Fruit fly (Drosophila melanogaster) whole organism, embryonic: ENCODE measurements around the gene Dscam2.

Experiments
- CG10431 ChIP-seq: fragments of 200-800 bp; sonication (Bioruptor generic); optimal IDR thresholded peaks from 3 replicates; lab custom pipeline; 2018; ENCODE audit warnings: missing biosample characterization, mild to moderate bottlenecking, missing genetic modification characterization
- CG11696 ChIP-seq: fragments of 200-800 bp; sonication (Bioruptor generic); IDR thresholded peaks from 2 replicates; pipeline ENCODE4 v1.3.6; 2022; ENCODE audit warnings: missing biosample characterization, missing genetic modification characterization
- CG11723 ChIP-seq: fragments of 200-800 bp; sonication (Bioruptor generic); optimal IDR thresholded peaks from 2 replicates; lab custom pipeline; 2017; ENCODE audit warnings: missing biosample characterization, mild to moderate bottlenecking, missing genetic modification characterization
- CG12659 ChIP-seq: fragments of 200-800 bp; sonication (Bioruptor generic); optimal IDR thresholded peaks from 3 replicates; lab custom pipeline; 2017; ENCODE audit warnings: mild to moderate bottlenecking, missing biosample characterization, missing genetic modification reagents, missing genetic modification characterization
- CG15073 ChIP-seq: fragments of 200-800 bp; sonication (Bioruptor generic); optimal IDR thresholded peaks from 2 replicates; lab custom pipeline; 2016; ENCODE audit warnings: missing biosample characterization, missing genetic modification characterization
- CG15514 ChIP-seq: fragments of 200-800 bp; sonication (Bioruptor generic); optimal IDR thresholded peaks from 3 replicates; lab custom pipeline; 2017; ENCODE audit warnings: missing biosample characterization, missing genetic modification characterization, mild to moderate bottlenecking, moderate library complexity, missing genetic modification reagents
- CG15696 ChIP-seq: fragments of 200-800 bp; sonication (Bioruptor generic); optimal IDR thresholded peaks from 2 replicates; lab custom pipeline; 2019; ENCODE audit warnings: missing biosample characterization, mild to moderate bottlenecking, missing genetic modification characterization, moderate library complexity
- CG16813 ChIP-seq: fragments of 200-800 bp; sonication (Bioruptor generic); IDR thresholded peaks from 3 replicates; pipeline ENCODE4 v1.3.6; 2022; ENCODE audit warnings: missing biosample characterization, missing genetic modification characterization; ENCODE audit not compliant: partially characterized antibody
- CG17612 ChIP-seq: fragments of 200-800 bp; sonication (Bioruptor generic); IDR thresholded peaks from 2 replicates; pipeline ENCODE4 v1.3.6; 2022; ENCODE audit warnings: missing biosample characterization, missing genetic modification characterization
- CG17829 ChIP-seq: fragments of 200-800 bp; optimal IDR thresholded peaks from 2 replicates; lab custom pipeline; 2019; ENCODE audit warnings: missing biosample characterization, mild to moderate bottlenecking, missing genetic modification characterization, moderate library complexity
- CG2875 ChIP-seq: fragments of 200-800 bp; sonication (Bioruptor generic); optimal IDR thresholded peaks from 2 replicates; lab custom pipeline; 2017; ENCODE audit warnings: missing biosample characterization, mild to moderate bottlenecking, missing genetic modification characterization, missing genetic modification reagents
- CG32772 ChIP-seq: fragments of 200-800 bp; sonication (Bioruptor generic); IDR thresholded peaks from 2 replicates; pipeline ENCODE4 v1.3.6; 2022; ENCODE audit warnings: missing biosample characterization, missing genetic modification characterization
- CG34376 ChIP-seq: fragments of 200-800 bp; sonication (Bioruptor generic); optimal IDR thresholded peaks from 2 replicates; lab custom pipeline; 2018; ENCODE audit warnings: missing biosample characterization, mild to moderate bottlenecking, missing genetic modification characterization
- CG42726 ChIP-seq: fragments of 200-800 bp; sonication (Bioruptor generic); IDR thresholded peaks from 2 replicates; pipeline ENCODE4 v1.3.6; 2022; ENCODE audit warnings: missing biosample characterization, missing genetic modification characterization; ENCODE audit not compliant: partially characterized antibody
- CG4360 ChIP-seq: fragments of 200-800 bp; sonication (Bioruptor generic); IDR thresholded peaks from 2 replicates; pipeline ENCODE4 v1.3.6; 2022; ENCODE audit warnings: missing biosample characterization, missing genetic modification characterization
- CG43689 ChIP-seq: fragments of 200-800 bp; sonication (Bioruptor generic); IDR thresholded peaks from 2 replicates; pipeline ENCODE4 v1.3.6; 2022; ENCODE audit warnings: missing biosample characterization, missing genetic modification characterization
- CG7839 ChIP-seq: fragments of 200-800 bp; sonication (Bioruptor generic); optimal IDR thresholded peaks from 3 replicates; lab custom pipeline; 2018; ENCODE audit warnings: missing biosample characterization, mild to moderate bottlenecking, missing genetic modification characterization, moderate library complexity
- CG8290 ChIP-seq, 3 experiments: fragments of 200-800 bp; sonication (Bioruptor generic); optimal IDR thresholded peaks; 2 replicates each; lab custom pipeline; 2016 to 2019; ENCODE audit warnings: missing biosample characterization in 3 of 3, missing genetic modification characterization in 3 of 3, mild to moderate bottlenecking in 2 of 3, moderate library complexity in 1 of 3
- Dad ChIP-seq: fragments of 200-800 bp; sonication (Bioruptor generic); optimal IDR thresholded peaks from 3 replicates; lab custom pipeline; 2016; ENCODE audit warnings: missing biosample characterization, missing genetic modification characterization
- Dfd ChIP-seq, 2 experiments: fragments of >200 bp; optimal IDR thresholded peaks; 2 replicates each; lab custom pipeline; 2017; ENCODE audit warnings: missing biosample characterization in 2 of 2, missing genetic modification characterization in 2 of 2
- Hr78 ChIP-seq, 2 experiments: fragments of 200-800 bp in 1 of 2; fragments of >200 bp in 1 of 2; sonication (Bioruptor generic) in 1 of 2; optimal IDR thresholded peaks; 2 replicates each; lab custom pipeline; 2017 to 2019; ENCODE audit warnings: missing biosample characterization in 2 of 2, missing genetic modification characterization in 2 of 2, mild to moderate bottlenecking in 1 of 2, moderate library complexity in 1 of 2
- Jarid2 ChIP-seq: fragments of 200-800 bp; sonication (Bioruptor generic); optimal IDR thresholded peaks from 3 replicates; lab custom pipeline; 2017; ENCODE audit warnings: mild to moderate bottlenecking, missing biosample characterization, missing genetic modification reagents, missing genetic modification characterization
- MTF-1 ChIP-seq: fragments of 200-800 bp; sonication (Bioruptor generic); optimal IDR thresholded peaks from 2 replicates; lab custom pipeline; 2018; ENCODE audit warnings: missing biosample characterization, mild to moderate bottlenecking, missing genetic modification characterization, borderline replicate concordance
- Meics ChIP-seq: fragments of 200-800 bp; sonication (Bioruptor generic); optimal IDR thresholded peaks from 2 replicates; lab custom pipeline; 2017; ENCODE audit warnings: missing biosample characterization, mild to moderate bottlenecking, missing genetic modification characterization
- Pdp1 ChIP-seq, 2 experiments: fragments of 200-800 bp; sonication (Bioruptor generic); optimal IDR thresholded peaks; 3 replicates each; lab custom pipeline; 2016; ENCODE audit warnings: missing biosample characterization in 2 of 2, missing genetic modification characterization in 2 of 2, mild to moderate bottlenecking in 1 of 2, moderate library complexity in 1 of 2
- Scr ChIP-seq: fragments of 200-800 bp; sonication (Bioruptor generic); IDR thresholded peaks from 2 replicates; pipeline ENCODE4 v1.3.6; 2022; ENCODE audit warnings: missing biosample characterization, missing genetic modification characterization; ENCODE audit not compliant: partially characterized antibody
- Trl ChIP-seq, 3 experiments: fragments of >200 bp in 2 of 3; fragments of 200-800 bp in 1 of 3; sonication (Bioruptor generic) in 1 of 3; optimal IDR thresholded peaks; 2 replicates in 1 of 3; 3 replicates in 2 of 3; lab custom pipeline; 2016 to 2017; ENCODE audit warnings: missing biosample characterization in 1 of 3, missing genetic modification characterization in 1 of 3
- amos ChIP-seq: fragments of 200-800 bp; sonication (Bioruptor generic); IDR thresholded peaks from 2 replicates; pipeline ENCODE4 v1.3.6; 2022; ENCODE audit warnings: missing biosample characterization, missing genetic modification characterization; ENCODE audit not compliant: partially characterized antibody
- ap ChIP-seq: fragments of 200-800 bp; sonication (Bioruptor generic); IDR thresholded peaks from 2 replicates; pipeline ENCODE4 v1.3.6; 2022; ENCODE audit warnings: missing biosample characterization, missing genetic modification characterization
- ash1 ChIP-seq: fragments of 200-800 bp; sonication (Bioruptor generic); optimal IDR thresholded peaks from 2 replicates; lab custom pipeline; 2018; ENCODE audit warnings: missing biosample characterization, mild to moderate bottlenecking, missing genetic modification characterization
- bigmax ChIP-seq: fragments of 200-800 bp; sonication (Bioruptor generic); optimal IDR thresholded peaks from 2 replicates; lab custom pipeline; 2018; ENCODE audit warnings: missing biosample characterization, mild to moderate bottlenecking, missing genetic modification characterization
- ci ChIP-seq: fragments of 200-800 bp; sonication (Bioruptor generic); IDR thresholded peaks from 3 replicates; pipeline ENCODE4 v1.3.6; 2022; ENCODE audit warnings: missing biosample characterization, missing genetic modification characterization
- cwo ChIP-seq: fragments of 200-800 bp; sonication (Bioruptor generic); optimal IDR thresholded peaks from 3 replicates; lab custom pipeline; 2017; ENCODE audit warnings: missing biosample characterization, missing genetic modification characterization, mild to moderate bottlenecking, moderate library complexity, missing genetic modification reagents
- fd3F ChIP-seq: fragments of 200-800 bp; sonication (Bioruptor generic); optimal IDR thresholded peaks from 2 replicates; lab custom pipeline; 2018; ENCODE audit warnings: missing biosample characterization, mild to moderate bottlenecking, missing genetic modification characterization, moderate library complexity
- gsb-n ChIP-seq: fragments of 200-800 bp; sonication (Bioruptor generic); optimal IDR thresholded peaks from 3 replicates; lab custom pipeline; 2018; ENCODE audit warnings: missing biosample characterization, mild to moderate bottlenecking, missing genetic modification characterization
- hb ChIP-seq: fragments of 200-800 bp; sonication (Bioruptor generic); IDR thresholded peaks from 3 replicates; pipeline ENCODE4 v1.3.6; 2022; ENCODE audit warnings: missing biosample characterization, missing genetic modification characterization; ENCODE audit not compliant: partially characterized antibody
- kni ChIP-seq: fragments of 200-800 bp; sonication (Bioruptor generic); optimal IDR thresholded peaks from 3 replicates; lab custom pipeline; 2017; ENCODE audit warnings: mild to moderate bottlenecking, missing biosample characterization, missing genetic modification reagents, missing genetic modification characterization
- lab ChIP-seq: fragments of 200-800 bp; sonication (Bioruptor generic); optimal IDR thresholded peaks from 3 replicates; lab custom pipeline; 2017; ENCODE audit warnings: missing biosample characterization, missing genetic modification characterization, mild to moderate bottlenecking, moderate library complexity, missing genetic modification reagents
- lmd ChIP-seq: fragments of 200-800 bp; sonication (Bioruptor generic); IDR thresholded peaks from 2 replicates; pipeline ENCODE4 v1.3.6; 2022; ENCODE audit warnings: missing biosample characterization, missing genetic modification characterization
- row ChIP-seq: fragments of 200-800 bp; sonication (Bioruptor generic); IDR thresholded peaks from 3 replicates; pipeline ENCODE4 v1.3.6; 2022; ENCODE audit warnings: missing biosample characterization, missing genetic modification characterization
- scrt ChIP-seq: fragments of 200-800 bp; sonication (Bioruptor generic); optimal IDR thresholded peaks from 2 replicates; lab custom pipeline; 2018; ENCODE audit warnings: missing biosample characterization, mild to moderate bottlenecking, missing genetic modification characterization, moderate library complexity
- slbo ChIP-seq: fragments of 200-800 bp; sonication (Bioruptor generic); IDR thresholded peaks from 2 replicates; pipeline ENCODE4 v1.3.6; 2022; ENCODE audit warnings: missing biosample characterization, missing genetic modification characterization
- slou ChIP-seq: fragments of 200-800 bp; sonication (Bioruptor generic); optimal IDR thresholded peaks from 3 replicates; lab custom pipeline; 2016; ENCODE audit warnings: missing biosample characterization, missing genetic modification characterization

The Dscam2 gene

dm6 chr3L:7161924-7162323, 27.8 kb downstream of the Dscam2 start:
- peak; percentile 71; the same call in 1 of the 2 replicates for TF ChIP-seq CG17612 (GFP tag; lab: Robert Waterston, UW)
- no peak for TF ChIP-seq CG8290 (GFP tag; optimal IDR thresholded peaks at IDR 0.05; lab: Kevin White, UChicago)
- TF ChIP-seq CG8290 (tag; optimal IDR thresholded peaks at IDR 0.05; lab: Kevin White, UChicago), result peak in 1 of 2 experiments; percentile 52
- TF ChIP-seq slbo (GFP tag; lab: Robert Waterston, UW), result no peak

dm6 chr3L:7161310-7161709, 28.4 kb downstream of the Dscam2 start:
- TF ChIP-seq kni (GFP tag; lab: Kevin White, UChicago), result no peak
- no peak for TF ChIP-seq MTF-1 (GFP tag; lab: Kevin White, UChicago)
- peak in 1 of 2 experiments; percentile 8 for TF ChIP-seq Dfd (GFP tag; optimal IDR thresholded peaks at IDR 0.05; lab: Kevin White, UChicago)
- 0 out of 3 replicates have a peak, but pooled peaks have one; percentile 14 for TF ChIP-seq CG16813

dm6 chr3L:7157713-7158112, 32.0 kb downstream of the Dscam2 start, which contains the start of gene CG8620:
Gene CG8620, plus strand, starts transcription at chr3L:7158099.
- TF ChIP-seq CG15514 (peak; percentile 0), Pdp1 (GFP tag; optimal IDR thresholded peaks at IDR 0.05; lab: Kevin White, UChicago) (peak in 1 of 2 experiments; percentile 69), Hr78 (GFP tag; optimal IDR thresholded peaks at IDR 0.05; lab: Kevin White, UChicago) (no peak), CG4360 (no peak), CG11723 (GFP tag; lab: Kevin White, UChicago) (no peak), ap (GFP tag; lab: Robert Waterston, UW) (no peak), gsb-n (tag; lab: Kevin White, UChicago) (no peak), CG34376 (GFP tag; lab: Kevin White, UChicago) (peak; percentile 4), CG17612 (GFP tag; lab: Robert Waterston, UW) (no peak), cwo (GFP tag; lab: Kevin White, UChicago) (peak; percentile 8), bigmax (GFP tag; lab: Kevin White, UChicago) (peak; percentile 64)

dm6 chr3L:7156890-7157289, 32.8 kb downstream of the Dscam2 start, which contains the start of gene corn:
Gene corn, minus strand, starts transcription at chr3L:7157073.
- no peak for TF ChIP-seq hb (GFP tag; lab: Robert Waterston, UW)
- peak; percentile 26 for TF ChIP-seq CG12659 (GFP tag; lab: Kevin White, UChicago)
- TF ChIP-seq ash1 (GFP tag; lab: Kevin White, UChicago), result no peak
- TF ChIP-seq lmd (GFP tag; lab: Robert Waterston, UW), result no peak
- TF ChIP-seq CG15696 (tag; lab: Kevin White, UChicago), result no peak
- TF ChIP-seq CG10431 (GFP tag; lab: Kevin White, UChicago), result no peak
- TF ChIP-seq row (GFP tag; lab: Robert Waterston, UW), result peak; percentile 20; the same call in 1 of the 3 replicates
- TF ChIP-seq CG7839 (tag; lab: Kevin White, UChicago), result no peak
- TF ChIP-seq Jarid2 (GFP tag; lab: Kevin White, UChicago), result peak; percentile 87
- peak; percentile 23 for TF ChIP-seq Meics (GFP tag; lab: Kevin White, UChicago)
- peak; percentile 42; the same call in 1 of the 2 replicates for TF ChIP-seq CG42726 (GFP tag; lab: Robert Waterston, UW)
- TF ChIP-seq Trl (optimal IDR thresholded peaks at IDR 0.05; lab: Kevin White, UChicago), result peak; percentile 46 to 52
- no peak for TF ChIP-seq Trl (GFP tag; optimal IDR thresholded peaks at IDR 0.05; lab: Kevin White, UChicago)
- TF ChIP-seq CG17829 (tag; lab: Kevin White, UChicago), result peak; percentile 15
- peak; percentile 14 for TF ChIP-seq lab
- peak; percentile 13; the same call in 1 of the 3 replicates for TF ChIP-seq ci (GFP tag; lab: Robert Waterston, UW)
- TF ChIP-seq CG2875 (GFP tag; lab: Kevin White, UChicago), result no peak
- TF ChIP-seq Dad (GFP tag; lab: Kevin White, UChicago), result no peak
- peak; percentile 24 for TF ChIP-seq scrt (GFP tag; lab: Kevin White, UChicago)
- no peak for TF ChIP-seq CG11696
- no peak for TF ChIP-seq CG43689 (GFP tag; lab: Robert Waterston, UW)
- no peak for TF ChIP-seq slou (GFP tag; lab: Kevin White, UChicago)
- no peak for TF ChIP-seq fd3F (GFP tag; lab: Kevin White, UChicago)
- peak; percentile 42; the same call in 1 of the 2 replicates for TF ChIP-seq amos
- no peak for TF ChIP-seq CG32772 (GFP tag; lab: Robert Waterston, UW)
- 0 out of 2 replicates have a peak, but pooled peaks have one; percentile 8 for TF ChIP-seq Scr (GFP tag; lab: Robert Waterston, UW)
- TF ChIP-seq CG15073 (GFP tag; lab: Kevin White, UChicago), result no peak
